Fruit fly (Drosophila melanogaster) whole organism: ENCODE results near the gene CG34177.

Experiments used
- CG8478 ChIP-seq: fragments of >200 bp; optimal IDR thresholded peaks from 2 replicates; lab custom pipeline; 2018; ENCODE audit warnings: inconsistent platforms
- Dll ChIP-seq: fragments of >200 bp; optimal IDR thresholded peaks from 2 replicates; lab custom pipeline; 2017
- EcR ChIP-seq, 2 experiments: fragments of >200 bp; optimal IDR thresholded peaks; 2 replicates each; lab custom pipeline; 2017; ENCODE audit warnings: missing biosample characterization in 2 of 2, missing genetic modification characterization in 2 of 2, missing genetic modification reagents in 2 of 2
- pan ChIP-seq: fragments of >200 bp; optimal IDR thresholded peaks from 2 replicates; lab custom pipeline; 2017
- psq ChIP-seq: fragments of >200 bp; optimal IDR thresholded peaks from 2 replicates; lab custom pipeline; 2017
- usp ChIP-seq: fragments of >200 bp; optimal IDR thresholded peaks from 2 replicates; lab custom pipeline; 2017; ENCODE audit warnings: missing biosample characterization, missing genetic modification characterization, mixed read lengths

Gene CG34177

DNA sequence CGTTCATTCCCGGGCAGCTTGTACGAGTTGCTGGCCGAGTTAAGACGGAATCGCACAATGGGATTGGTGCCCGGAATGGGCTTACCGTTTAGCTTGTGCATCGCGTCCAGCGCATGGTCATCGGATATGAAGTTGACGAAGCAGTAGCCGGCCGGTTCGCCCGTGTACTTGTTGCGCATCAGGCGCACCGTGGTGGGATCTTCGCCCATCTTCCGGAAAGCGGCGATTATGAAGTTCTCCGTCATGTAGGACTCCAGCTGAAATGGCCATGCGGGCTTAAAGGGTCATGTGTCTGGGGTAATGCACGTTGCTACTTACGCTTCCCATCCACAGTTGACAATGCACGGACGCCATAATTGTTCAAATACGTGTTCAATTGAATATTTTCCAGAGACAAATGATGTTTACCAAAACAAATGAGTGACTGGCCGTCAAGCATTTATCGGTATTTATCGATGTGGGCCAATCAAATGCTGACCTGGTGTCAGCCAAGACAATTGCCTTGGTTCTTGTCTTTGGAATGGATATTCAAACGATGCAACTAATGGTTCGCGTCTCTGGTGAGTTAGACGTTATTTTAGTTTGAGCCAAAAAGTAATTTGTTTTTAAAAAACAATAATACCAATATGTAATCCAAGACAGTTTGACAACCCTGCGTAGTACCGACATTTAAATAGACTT, 20.4 kb downstream of the CG34177 start, which contains the start of the genes Secp43 and ND-B8:
Secp43 (minus strand) TSS at position 445 of the 681 bp plus-strand sequence.
ND-B8 (plus strand) TSS at position 618 of the 681 bp plus-strand sequence.
- TF ChIP-seq CG8478 (lab: Kevin White, UChicago) (no peak), Dll (lab: Kevin White, UChicago) (no peak), usp (no peak), psq (lab: Kevin White, UChicago) (no peak), pan (no peak), EcR (GFP tag; optimal IDR thresholded peaks at IDR 0.05; lab: Kevin White, UChicago) (no peak)

dm6 chr2L:4456539-4456994, 22.9 kb downstream of the CG34177 start, which contains the start of gene Gs1l:
TSS of gene Gs1l (minus strand) at chr2L:4456807.
- TF ChIP-seq pan: no peak

- TF ChIP-seq EcR (GFP tag; optimal IDR thresholded peaks at IDR 0.05; lab: Kevin White, UChicago) (no peak), psq (lab: Kevin White, UChicago) (no peak), Dll (lab: Kevin White, UChicago) (no peak), pan (no peak), usp (no peak), CG8478 (lab: Kevin White, UChicago) (no peak)
Observed at dm6 chr2L:4458119-4459056, 24.7 kb downstream of the CG34177 start, which contains the start of gene RpL27A. TSS of gene RpL27A (minus strand) at chr2L:4458364.

DNA sequence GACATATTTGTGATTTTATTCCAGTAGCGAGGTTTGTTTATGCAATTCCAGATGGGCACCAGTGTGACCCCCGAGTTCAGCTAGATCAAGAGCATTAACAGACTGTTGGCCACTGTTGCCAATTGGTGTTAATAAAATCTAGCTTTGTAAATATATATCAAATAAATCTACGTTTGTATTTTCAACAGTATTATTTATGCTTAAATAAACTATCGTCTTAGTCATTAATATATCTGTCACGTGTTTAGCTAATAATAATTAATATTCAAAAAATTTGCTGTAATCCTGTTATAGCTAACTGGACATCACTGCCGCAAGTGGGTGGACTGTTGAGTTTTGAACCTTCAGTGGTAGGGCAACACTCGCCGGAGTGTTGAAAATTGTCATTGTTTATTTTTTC, 25.8 kb downstream of the CG34177 start, which contains the start of the genes mRpL27 and CG15435:
mRpL27 (minus strand) TSS at position 96 of the 400 bp plus-strand sequence.
CG15435 (plus strand) TSS at position 187 of the 400 bp plus-strand sequence.
- no peak for TF ChIP-seq EcR (GFP tag; optimal IDR thresholded peaks at IDR 0.05; lab: Kevin White, UChicago)
- TF ChIP-seq Dll (lab: Kevin White, UChicago): no peak
- no peak for TF ChIP-seq CG8478 (lab: Kevin White, UChicago)
- TF ChIP-seq usp: no peak
- no peak for TF ChIP-seq pan
- TF ChIP-seq psq (lab: Kevin White, UChicago): no peak

DNA sequence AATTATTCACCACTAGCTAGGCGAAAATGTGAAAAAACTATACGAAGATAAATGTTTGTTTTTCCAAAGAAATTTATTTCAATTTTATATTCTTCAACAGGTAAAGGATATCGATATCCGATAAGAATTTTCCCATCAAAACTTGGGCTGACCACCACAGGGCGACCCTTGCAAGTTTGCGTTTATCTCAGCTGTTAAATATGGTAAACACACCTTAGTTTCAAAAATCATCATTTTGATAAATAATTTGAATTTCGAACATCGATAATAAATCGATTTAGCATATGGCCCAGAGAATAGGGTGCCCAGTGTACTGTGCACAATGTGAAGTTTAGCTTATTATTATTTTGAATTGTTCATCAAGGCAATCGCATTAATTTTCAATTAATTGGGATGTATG, 29.6 kb downstream of the CG34177 start, which contains the start of the genes CG15443 and Paris:
CG15443 (minus strand) TSS at position 125 of the 400 bp plus-strand sequence.
Paris (plus strand) TSS at position 289 of the 400 bp plus-strand sequence.
- TF ChIP-seq EcR (GFP tag; optimal IDR thresholded peaks at IDR 0.05; lab: Kevin White, UChicago) (no peak), CG8478 (lab: Kevin White, UChicago) (no peak), pan (no peak), Dll (lab: Kevin White, UChicago) (no peak), psq (lab: Kevin White, UChicago) (no peak), usp (no peak)

dm6 chr2L:4464946-4465345, 31.2 kb downstream of the CG34177 start, which contains the start of gene FIG4:
TSS of gene FIG4 (plus strand) at chr2L:4465174.
- TF ChIP-seq Dll (lab: Kevin White, UChicago) (no peak), usp (no peak), EcR (GFP tag; optimal IDR thresholded peaks at IDR 0.05; lab: Kevin White, UChicago) (no peak), pan (no peak), CG8478 (lab: Kevin White, UChicago) (no peak), psq (lab: Kevin White, UChicago) (no peak)

- no peak for TF ChIP-seq psq (lab: Kevin White, UChicago)
Observed at dm6 chr2L:4475422-4475821, 41.7 kb downstream of the CG34177 start.

- TF ChIP-seq CG8478 (lab: Kevin White, UChicago): no peak
- TF ChIP-seq Dll (lab: Kevin White, UChicago): no peak
- TF ChIP-seq EcR (GFP tag; optimal IDR thresholded peaks at IDR 0.05; lab: Kevin White, UChicago): no peak
- TF ChIP-seq pan: no peak
Observed at dm6 chr2L:4476672-4477273, 43.1 kb downstream of the CG34177 start, which contains the start of gene ine. TSS of gene ine (minus strand) at chr2L:4477022.

dm6 chr2L:4477978-4478377, 44.3 kb downstream of the CG34177 start:
- TF ChIP-seq pan: no peak
- TF ChIP-seq CG8478 (lab: Kevin White, UChicago): no peak
- TF ChIP-seq EcR (GFP tag; optimal IDR thresholded peaks at IDR 0.05; lab: Kevin White, UChicago): no peak
- no peak for TF ChIP-seq usp
- no peak for TF ChIP-seq Dll (lab: Kevin White, UChicago)
- TF ChIP-seq psq (lab: Kevin White, UChicago): no peak
